Worm (Caenorhabditis elegans) whole organism, early embryonic: ENCODE results near the gene Y59E9AL.8.
"Not testable (repeated sequence)": the region's sequence is repeated elsewhere in the genome, so short reads cannot be mapped to it uniquely, and the experiment has no call there.

Experiments used
- B0310.2 ChIP-seq: sonication (generic microtip); optimal IDR thresholded peaks from 2 replicates; lab custom pipeline; 2016; ENCODE audit warnings: mild to moderate bottlenecking, missing genetic modification characterization, missing compliant biosample characterization
- F13C5.2 ChIP-seq: sonication (generic microtip); optimal IDR thresholded peaks from 2 replicates; lab custom pipeline; 2017; ENCODE audit warnings: mild to moderate bottlenecking, missing genetic modification characterization, inconsistent platforms, missing compliant biosample characterization
- aly-1 ChIP-seq: sonication (generic microtip); optimal IDR thresholded peaks from 2 replicates; lab custom pipeline; 2016; ENCODE audit warnings: missing genetic modification characterization, missing compliant biosample characterization
- ama-1 ChIP-seq: fragments of 150-350 bp; optimal IDR thresholded peaks from 2 replicates; lab custom pipeline; 2014
- ceh-13 ChIP-seq: fragments of 200-800 bp; sonication (Bioruptor generic); optimal IDR thresholded peaks from 2 replicates; lab custom pipeline; 2018; ENCODE audit warnings: mild to moderate bottlenecking, missing genetic modification characterization, missing compliant biosample characterization
- ceh-36 ChIP-seq: sonication (generic microtip); optimal IDR thresholded peaks from 2 replicates; lab custom pipeline; 2016; ENCODE audit warnings: missing genetic modification characterization, inconsistent platforms, missing compliant biosample characterization
- ets-7 ChIP-seq: sonication (generic microtip); optimal IDR thresholded peaks from 2 replicates; lab custom pipeline; 2016; ENCODE audit warnings: missing genotype, missing genetic modification characterization, missing compliant biosample characterization
- flt-1 ChIP-seq: fragments of 200-800 bp; sonication (Bioruptor generic); IDR thresholded peaks from 2 replicates; pipeline ENCODE4 v1.3.6; 2022; ENCODE audit warnings: missing genetic modification characterization, missing compliant biosample characterization
- hmbx-1 ChIP-seq: sonication (generic microtip); optimal IDR thresholded peaks from 2 replicates; lab custom pipeline; 2016; ENCODE audit warnings: mild to moderate bottlenecking, missing genetic modification characterization, missing compliant biosample characterization
- hmg-4 ChIP-seq: fragments of 200-800 bp; sonication (Bioruptor generic); optimal IDR thresholded peaks from 2 replicates; lab custom pipeline; 2018; ENCODE audit warnings: mild to moderate bottlenecking, missing genetic modification characterization, missing compliant biosample characterization
- hnd-1 ChIP-seq: sonication (generic microtip); optimal IDR thresholded peaks from 2 replicates; lab custom pipeline; 2016; ENCODE audit warnings: missing genetic modification characterization, missing compliant biosample characterization
- pes-1 ChIP-seq: fragments of 200-800 bp; sonication (Bioruptor generic); IDR thresholded peaks from 2 replicates; pipeline ENCODE4 v1.3.6; 2022; ENCODE audit warnings: missing genetic modification reagents, missing genetic modification characterization, missing compliant biosample characterization
- scrt-1 ChIP-seq: fragments of 200-800 bp; sonication (Bioruptor generic); IDR thresholded peaks from 2 replicates; pipeline ENCODE4 v1.3.6; 2022; ENCODE audit warnings: missing genetic modification characterization, missing compliant biosample characterization
- sea-1 ChIP-seq: fragments of 200-800 bp; sonication (Bioruptor generic); conservative IDR thresholded peaks from 2 replicates; pipeline ENCODE4 v1.3.6; 2022; ENCODE audit warnings: missing genetic modification characterization, missing compliant biosample characterization
- tbx-11 ChIP-seq: fragments of 200-800 bp; sonication (Bioruptor generic); IDR thresholded peaks from 2 replicates; pipeline ENCODE4 v1.3.6; 2022; ENCODE audit warnings: missing genetic modification characterization, missing compliant biosample characterization
- tbx-37 ChIP-seq: fragments of 200-800 bp; sonication (Bioruptor generic); conservative IDR thresholded peaks from 2 replicates; pipeline ENCODE4 v1.3.6; 2022; ENCODE audit warnings: missing genetic modification reagents, missing genetic modification characterization, missing compliant biosample characterization
- tra-4 ChIP-seq: sonication (generic microtip); optimal IDR thresholded peaks from 2 replicates; lab custom pipeline; 2017; ENCODE audit warnings: missing genetic modification characterization, missing compliant biosample characterization

The Y59E9AL.8 gene

DNA sequence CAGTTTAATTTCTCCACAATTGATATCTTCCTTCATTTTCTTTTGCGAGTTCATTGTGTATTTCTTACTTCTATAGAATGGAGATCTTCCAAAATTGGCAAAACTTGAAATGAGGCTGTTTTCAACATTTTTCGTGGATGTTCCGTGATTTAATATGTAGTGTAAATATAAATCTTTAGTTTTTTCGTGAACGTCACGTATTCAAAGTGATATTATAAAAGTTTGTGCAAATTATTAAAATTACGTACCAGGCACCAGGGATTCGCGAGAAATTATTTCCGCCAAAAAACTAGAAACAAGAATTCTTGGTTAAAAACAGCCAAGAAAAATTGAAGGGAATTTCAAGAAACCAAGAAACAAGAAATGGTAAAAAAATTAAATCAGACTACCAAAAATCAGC, at the start of gene Y59E9AL.8:
Gene Y59E9AL.8 (minus strand): TSS at position 101 of the 400 bp plus-strand sequence.
- no peak for TF ChIP-seq flt-1 (GFP tag; lab: Robert Waterston, UW)
- TF ChIP-seq B0310.2: no peak
- no peak for TF ChIP-seq ceh-36 (tag; lab: Kevin White, UChicago)
- TF ChIP-seq ceh-13 (GFP tag; lab: Kevin White, UChicago): no peak
- TF ChIP-seq F13C5.2 (tag; lab: Kevin White, UChicago): no peak
- no peak for TF ChIP-seq ama-1 (lab: Kevin White, UChicago)
- no peak for TF ChIP-seq tra-4
- no peak for TF ChIP-seq ets-7
- no peak for TF ChIP-seq hnd-1 (tag; lab: Kevin White, UChicago)
- TF ChIP-seq sea-1 (GFP tag; lab: Robert Waterston, UW): no peak

ce11 chrIV:5273385-5273784, 49.2 kb upstream of the Y59E9AL.8 start:
- TF ChIP-seq tra-4 (no peak), scrt-1 (GFP tag; lab: Robert Waterston, UW) (no peak), hmbx-1 (tag; lab: Kevin White, UChicago) (no peak), pes-1 (GFP tag; lab: Robert Waterston, UW) (no peak), hnd-1 (tag; lab: Kevin White, UChicago) (no peak), flt-1 (GFP tag; lab: Robert Waterston, UW) (no peak), sea-1 (GFP tag; lab: Robert Waterston, UW) (no peak), hmg-4 (GFP tag; lab: Kevin White, UChicago) (no peak), ceh-36 (tag; lab: Kevin White, UChicago) (no peak), aly-1 (no peak), ama-1 (lab: Kevin White, UChicago) (no peak), B0310.2 (no peak)

DNA sequence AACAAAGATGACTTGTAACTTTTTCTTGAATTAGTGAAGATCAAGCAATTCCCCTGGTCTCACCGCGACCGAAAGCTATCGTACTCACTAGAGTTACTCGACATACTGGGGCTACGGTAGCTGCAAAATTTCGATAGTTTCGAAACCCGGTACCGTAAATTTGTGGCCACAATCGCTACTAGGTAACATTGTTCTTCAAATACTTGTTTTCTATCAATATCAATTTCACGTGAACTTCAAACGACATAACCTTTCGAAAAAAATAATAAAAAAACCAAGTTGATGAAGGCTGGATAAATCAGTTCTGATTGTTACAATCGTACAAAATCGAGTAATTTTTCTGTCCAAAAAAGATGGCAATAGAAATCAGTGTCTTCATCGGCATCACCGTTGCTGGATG, 48.4 kb upstream of the Y59E9AL.8 start, which contains the start of gene F36H12.3:
Gene F36H12.3 (plus strand): TSS at position 301 of the 400 bp plus-strand sequence.
- no peak for TF ChIP-seq ceh-13 (GFP tag; lab: Kevin White, UChicago)
- no peak for TF ChIP-seq tbx-37 (GFP tag; lab: Robert Waterston, UW)
- TF ChIP-seq scrt-1 (GFP tag; lab: Robert Waterston, UW): no peak
- TF ChIP-seq F13C5.2 (tag; lab: Kevin White, UChicago): no peak
- no peak for TF ChIP-seq sea-1 (GFP tag; lab: Robert Waterston, UW)
- no peak for TF ChIP-seq hmbx-1 (tag; lab: Kevin White, UChicago)
- TF ChIP-seq hmg-4 (GFP tag; lab: Kevin White, UChicago): no peak
- TF ChIP-seq tbx-11 (GFP tag; lab: Robert Waterston, UW): no peak

DNA sequence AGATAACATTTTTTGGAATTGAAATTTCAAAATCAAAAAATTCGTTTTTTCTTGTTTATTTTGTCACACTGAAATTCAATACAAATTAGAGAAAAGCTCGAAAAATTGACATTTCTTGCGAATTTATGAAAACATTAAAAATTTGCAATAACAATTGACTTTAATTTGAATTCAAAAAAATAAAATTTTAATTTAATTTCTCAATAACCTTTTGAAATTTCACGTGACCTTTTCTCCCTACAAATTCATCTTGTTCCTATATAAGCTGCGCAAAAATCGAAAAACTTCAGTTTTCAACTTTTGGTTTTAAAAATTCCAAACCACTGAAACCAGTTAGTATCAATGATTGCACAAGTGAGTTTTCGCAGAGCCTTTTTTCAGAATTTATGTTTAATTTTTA, 44.7 kb upstream of the Y59E9AL.8 start, which contains the start of gene F36H12.4:
Gene F36H12.4 (plus strand): TSS at position 301 of the 400 bp plus-strand sequence.
- TF ChIP-seq hnd-1 (tag; lab: Kevin White, UChicago) (no peak), aly-1 (no peak), F13C5.2 (tag; lab: Kevin White, UChicago) (no peak), tra-4 (no peak)

DNA sequence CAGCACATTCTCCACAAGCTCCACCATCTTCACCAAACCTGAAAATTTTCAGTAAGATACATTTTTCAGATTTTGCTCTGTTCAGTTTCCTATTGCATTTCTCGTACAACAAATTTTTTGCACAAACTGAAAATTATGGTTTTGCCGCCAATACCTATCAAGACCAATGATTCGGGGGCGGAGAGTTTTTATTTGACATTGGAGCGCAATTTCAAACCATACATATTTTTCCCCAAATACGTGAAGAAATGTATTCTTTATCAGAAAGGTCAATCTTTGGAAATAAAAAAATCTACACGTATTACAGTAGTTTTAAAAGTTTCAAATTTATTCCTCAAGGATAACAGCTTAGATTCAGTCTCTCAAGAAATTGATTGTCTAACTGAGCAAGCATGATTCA, 42.3 kb upstream of the Y59E9AL.8 start, which contains the start of gene F36H12.5:
Gene F36H12.5 (plus strand): TSS at position 301 of the 400 bp plus-strand sequence.
- TF ChIP-seq hmbx-1 (tag; lab: Kevin White, UChicago) (no peak), ets-7 (no peak), ceh-13 (GFP tag; lab: Kevin White, UChicago) (no peak), B0310.2 (no peak), ceh-36 (tag; lab: Kevin White, UChicago) (no peak), F13C5.2 (tag; lab: Kevin White, UChicago) (no peak), scrt-1 (GFP tag; lab: Robert Waterston, UW) (no peak)

ce11 chrIV:5260289-5260688, 36.2 kb upstream of the Y59E9AL.8 start, which contains the start of gene msp-19:
Gene msp-19 (plus strand): TSS chrIV:5260589.
- TF ChIP-seq tbx-37, tbx-11, scrt-1 (GFP tag; lab: Robert Waterston, UW): not testable (repeated sequence)

DNA sequence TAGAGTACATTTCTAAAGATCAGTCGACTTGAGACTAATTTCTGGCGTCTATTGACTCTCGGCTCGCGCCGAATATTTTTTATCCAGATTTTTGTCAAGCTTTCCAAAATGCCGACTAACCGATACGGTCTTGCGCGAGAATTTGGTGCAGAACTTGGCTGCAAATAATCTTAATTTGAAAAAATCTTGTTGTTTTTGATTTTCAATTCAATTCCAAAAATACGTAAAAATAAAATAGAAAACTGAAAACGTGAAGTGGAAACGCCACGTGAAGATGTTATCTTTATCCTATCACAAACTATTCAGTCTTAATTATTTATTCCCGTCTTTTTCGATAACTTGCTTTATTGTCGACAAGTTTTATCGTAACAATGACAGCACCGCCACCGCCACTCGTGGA, 34.2 kb upstream of the Y59E9AL.8 start, which contains the start of gene ttbk-2.1:
Gene ttbk-2.1 (plus strand): TSS at position 301 of the 400 bp plus-strand sequence.
- TF ChIP-seq scrt-1 (GFP tag; lab: Robert Waterston, UW); tbx-37 (GFP tag; lab: Robert Waterston, UW); hmg-4 (GFP tag; lab: Kevin White, UChicago): not testable (repeated sequence)

DNA sequence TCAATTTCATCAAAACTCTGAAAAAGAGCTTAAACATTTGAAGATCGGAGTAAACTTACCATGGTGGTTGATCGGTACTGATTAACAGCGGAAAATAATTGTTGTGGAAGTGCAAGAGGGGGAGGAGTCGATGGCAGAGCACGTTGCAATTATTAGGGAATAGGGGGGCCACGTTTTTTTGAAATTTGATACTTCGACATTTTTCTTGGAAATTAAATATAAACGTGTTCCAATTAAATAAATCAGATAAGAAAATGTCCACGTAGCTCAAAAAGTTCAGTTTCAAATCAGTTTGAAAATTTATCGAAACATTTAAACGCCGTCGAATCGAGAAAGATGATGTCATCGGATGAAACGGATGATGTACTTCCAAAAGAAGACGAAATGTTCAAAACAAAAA, 32.6 kb upstream of the Y59E9AL.8 start, which contains the start of gene F36H12.9:
Gene F36H12.9 (plus strand): TSS at position 301 of the 400 bp plus-strand sequence.
- TF ChIP-seq ceh-13 (GFP tag; lab: Kevin White, UChicago); tra-4; hnd-1 (tag; lab: Kevin White, UChicago): not testable (repeated sequence)

DNA sequence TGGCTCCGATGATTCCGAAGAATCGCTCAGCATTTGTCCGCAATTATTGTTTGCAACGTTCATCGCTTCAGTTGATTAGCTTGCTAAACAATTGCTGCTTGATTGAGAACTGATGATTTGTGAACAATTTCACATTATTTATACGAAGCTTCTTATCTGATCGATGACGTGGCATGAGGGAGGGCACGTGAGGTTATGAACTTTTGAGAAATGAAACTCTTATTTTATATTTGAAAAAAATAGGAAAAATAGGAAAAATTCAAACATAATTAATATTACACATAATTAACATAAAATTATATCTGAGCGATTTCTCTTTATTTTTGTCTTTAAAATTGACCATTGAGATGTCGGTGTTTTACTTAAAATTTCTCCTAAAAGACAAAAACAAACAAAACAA, 30.5 kb upstream of the Y59E9AL.8 start, which contains the start of gene F36H12.10:
Gene F36H12.10 (minus strand): TSS at position 101 of the 400 bp plus-strand sequence.
- not testable (repeated sequence) for TF ChIP-seq F13C5.2 (tag; lab: Kevin White, UChicago); hmbx-1 (tag; lab: Kevin White, UChicago); tra-4
